Fruit fly (Drosophila melanogaster) whole organism, embryonic: ENCODE results near the gene CG14439.

Experiments used
- CG1024 ChIP-seq: fragments of 200-800 bp; sonication (Bioruptor generic); IDR thresholded peaks from 2 replicates; pipeline ENCODE4 v1.3.6; 2022; ENCODE audit warnings: missing biosample characterization, missing genetic modification characterization
- CG10431 ChIP-seq: fragments of 200-800 bp; sonication (Bioruptor generic); optimal IDR thresholded peaks from 3 replicates; lab custom pipeline; 2018; ENCODE audit warnings: missing biosample characterization, mild to moderate bottlenecking, missing genetic modification characterization
- CG11247 ChIP-seq: fragments of 200-800 bp; sonication (Bioruptor generic); IDR thresholded peaks from 2 replicates; pipeline ENCODE4 v1.3.6; 2022; ENCODE audit warnings: missing biosample characterization, missing genetic modification characterization
- CG12155 ChIP-seq: fragments of 200-800 bp; sonication (Bioruptor generic); optimal IDR thresholded peaks from 3 replicates; lab custom pipeline; 2016; ENCODE audit warnings: missing biosample characterization, missing genetic modification characterization
- CG12942 ChIP-seq: fragments of 200-800 bp; sonication (Bioruptor generic); optimal IDR thresholded peaks from 3 replicates; lab custom pipeline; 2016; ENCODE audit warnings: missing biosample characterization, missing genetic modification characterization
- CG13296 ChIP-seq: fragments of 200-800 bp; sonication (Bioruptor generic); optimal IDR thresholded peaks from 3 replicates; lab custom pipeline; 2018; ENCODE audit warnings: missing biosample characterization, mild to moderate bottlenecking, missing genetic modification characterization
- CG13424 ChIP-seq: fragments of 200-800 bp; sonication (Bioruptor generic); optimal IDR thresholded peaks from 2 replicates; lab custom pipeline; 2019; ENCODE audit warnings: missing biosample characterization, mild to moderate bottlenecking, missing genetic modification characterization, moderate library complexity
- CG15269 ChIP-seq: fragments of 200-800 bp; sonication (Bioruptor generic); optimal IDR thresholded peaks from 2 replicates; lab custom pipeline; 2018; ENCODE audit warnings: missing biosample characterization, mild to moderate bottlenecking, missing genetic modification characterization, moderate library complexity
- CG1529 ChIP-seq: fragments of 200-800 bp; sonication (Bioruptor generic); optimal IDR thresholded peaks from 3 replicates; lab custom pipeline; 2018; ENCODE audit warnings: missing biosample characterization, missing genetic modification characterization
- CG17829 ChIP-seq: fragments of 200-800 bp; optimal IDR thresholded peaks from 2 replicates; lab custom pipeline; 2019; ENCODE audit warnings: missing biosample characterization, mild to moderate bottlenecking, missing genetic modification characterization, moderate library complexity
- CG17912 ChIP-seq: fragments of 200-800 bp; sonication (Bioruptor generic); optimal IDR thresholded peaks from 2 replicates; lab custom pipeline; 2018; ENCODE audit warnings: missing biosample characterization, mild to moderate bottlenecking, missing genetic modification characterization
- CG18619 ChIP-seq: fragments of 200-800 bp; sonication (Bioruptor generic); optimal IDR thresholded peaks from 3 replicates; lab custom pipeline; 2017; ENCODE audit warnings: missing biosample characterization, mild to moderate bottlenecking, missing genetic modification characterization
- CG2889 ChIP-seq: fragments of 200-800 bp; sonication (Bioruptor generic); IDR thresholded peaks from 3 replicates; pipeline ENCODE4 v1.3.6; 2022; ENCODE audit warnings: missing biosample characterization, missing genetic modification characterization
- CG30020 ChIP-seq: fragments of 200-800 bp; optimal IDR thresholded peaks from 2 replicates; lab custom pipeline; 2019; ENCODE audit warnings: missing biosample characterization, mild to moderate bottlenecking, missing genetic modification characterization, moderate library complexity
- CG31388 ChIP-seq: fragments of 200-800 bp; sonication (Bioruptor generic); optimal IDR thresholded peaks from 2 replicates; lab custom pipeline; 2016; ENCODE audit warnings: missing biosample characterization, missing genetic modification characterization
- CG5245 ChIP-seq: fragments of 200-800 bp; sonication (Bioruptor generic); optimal IDR thresholded peaks from 3 replicates; lab custom pipeline; 2016; ENCODE audit warnings: missing biosample characterization, missing genetic modification characterization
- CG6175 ChIP-seq: fragments of 200-800 bp; sonication (Bioruptor generic); IDR thresholded peaks from 3 replicates; pipeline ENCODE4 v1.3.6; 2022; ENCODE audit warnings: missing biosample characterization, missing genetic modification characterization
- CG6683 ChIP-seq: fragments of 200-800 bp; sonication (Bioruptor generic); optimal IDR thresholded peaks from 2 replicates; lab custom pipeline; 2017; ENCODE audit warnings: missing biosample characterization, mild to moderate bottlenecking, missing genetic modification characterization, missing genetic modification reagents
- CG6765 ChIP-seq: fragments of 200-800 bp; sonication (Bioruptor generic); optimal IDR thresholded peaks from 3 replicates; lab custom pipeline; 2017; ENCODE audit warnings: missing biosample characterization, mild to moderate bottlenecking, missing genetic modification characterization
- CG8765 ChIP-seq: fragments of 200-800 bp; sonication (Bioruptor generic); IDR thresholded peaks from 2 replicates; pipeline ENCODE4 v1.3.6; 2022; ENCODE audit warnings: missing biosample characterization, missing genetic modification characterization
- CkIIα-i1 ChIP-seq: fragments of 200-800 bp; sonication (Bioruptor generic); IDR thresholded peaks from 2 replicates; pipeline ENCODE4 v1.3.6; 2022; ENCODE audit warnings: missing biosample characterization, missing genetic modification characterization
- CoRest ChIP-seq: fragments of 200-800 bp; sonication (Bioruptor generic); optimal IDR thresholded peaks from 3 replicates; lab custom pipeline; 2018; ENCODE audit warnings: missing biosample characterization, mild to moderate bottlenecking, missing genetic modification characterization, moderate library complexity
- CrebB ChIP-seq: fragments of 200-800 bp; sonication (Bioruptor generic); optimal IDR thresholded peaks from 3 replicates; lab custom pipeline; 2018; ENCODE audit warnings: missing biosample characterization, mild to moderate bottlenecking, missing genetic modification characterization
- Dp ChIP-seq: fragments of 200-800 bp; sonication (Bioruptor generic); optimal IDR thresholded peaks from 2 replicates; lab custom pipeline; 2018; ENCODE audit warnings: missing biosample characterization, mild to moderate bottlenecking, missing genetic modification characterization, moderate library complexity
- E2f2 ChIP-seq: fragments of 200-800 bp; sonication (Bioruptor generic); IDR thresholded peaks from 2 replicates; pipeline ENCODE4 v1.3.6; 2022; ENCODE audit warnings: missing biosample characterization, missing genetic modification characterization
- Ets97D ChIP-seq: fragments of 200-800 bp; sonication (Bioruptor generic); optimal IDR thresholded peaks from 3 replicates; lab custom pipeline; 2016; ENCODE audit warnings: missing biosample characterization, missing genetic modification characterization
- HLH4C ChIP-seq: fragments of 200-800 bp; sonication (Bioruptor generic); IDR thresholded peaks from 3 replicates; pipeline ENCODE4 v1.3.6; 2022; ENCODE audit warnings: missing biosample characterization, missing genetic modification characterization; ENCODE audit not compliant: partially characterized antibody
- Hmx ChIP-seq: fragments of 200-800 bp; sonication (Bioruptor generic); optimal IDR thresholded peaks from 2 replicates; lab custom pipeline; 2016; ENCODE audit warnings: missing biosample characterization, missing genetic modification characterization
- Lim3 ChIP-seq: fragments of 200-800 bp; sonication (Bioruptor generic); IDR thresholded peaks from 2 replicates; pipeline ENCODE4 v1.3.6; 2022; ENCODE audit warnings: missing biosample characterization, missing genetic modification characterization
- Lpt ChIP-seq: fragments of >200 bp; optimal IDR thresholded peaks from 2 replicates; lab custom pipeline; 2018; ENCODE audit warnings: missing biosample characterization, missing genetic modification characterization
- MTF-1 ChIP-seq: fragments of 200-800 bp; sonication (Bioruptor generic); optimal IDR thresholded peaks from 2 replicates; lab custom pipeline; 2018; ENCODE audit warnings: missing biosample characterization, mild to moderate bottlenecking, missing genetic modification characterization, borderline replicate concordance
- Myb ChIP-seq: fragments of 200-800 bp; sonication (Bioruptor generic); optimal IDR thresholded peaks from 2 replicates; lab custom pipeline; 2016; ENCODE audit warnings: missing biosample characterization, missing genetic modification characterization
- Neu2 ChIP-seq: fragments of 200-800 bp; sonication (Bioruptor generic); optimal IDR thresholded peaks from 3 replicates; lab custom pipeline; 2016; ENCODE audit warnings: missing biosample characterization, missing genetic modification characterization, borderline replicate concordance
- Optix ChIP-seq: fragments of 200-800 bp; sonication (Bioruptor generic); IDR thresholded peaks from 3 replicates; pipeline ENCODE4 v1.3.6; 2022; ENCODE audit warnings: missing biosample characterization, missing genetic modification characterization
- Pdp1 ChIP-seq, 2 experiments: fragments of 200-800 bp; sonication (Bioruptor generic); optimal IDR thresholded peaks; 3 replicates each; lab custom pipeline; 2016; ENCODE audit warnings: missing biosample characterization in 2 of 2, missing genetic modification characterization in 2 of 2, mild to moderate bottlenecking in 1 of 2, moderate library complexity in 1 of 2
- Sox102F ChIP-seq: fragments of 200-800 bp; sonication (Bioruptor generic); optimal IDR thresholded peaks from 2 replicates; lab custom pipeline; 2018; ENCODE audit warnings: missing biosample characterization, mild to moderate bottlenecking, missing genetic modification characterization, moderate library complexity
- Spps ChIP-seq: fragments of 200-800 bp; sonication (Bioruptor generic); optimal IDR thresholded peaks from 2 replicates; lab custom pipeline; 2018; ENCODE audit warnings: missing biosample characterization, mild to moderate bottlenecking, missing genetic modification characterization
- YL-1 ChIP-seq: fragments of 200-800 bp; sonication (Bioruptor generic); optimal IDR thresholded peaks from 3 replicates; lab custom pipeline; 2017; ENCODE audit warnings: missing biosample characterization, mild to moderate bottlenecking, missing genetic modification characterization
- bigmax ChIP-seq: fragments of 200-800 bp; sonication (Bioruptor generic); optimal IDR thresholded peaks from 2 replicates; lab custom pipeline; 2018; ENCODE audit warnings: missing biosample characterization, mild to moderate bottlenecking, missing genetic modification characterization
- br ChIP-seq: fragments of >200 bp; optimal IDR thresholded peaks from 2 replicates; lab custom pipeline; 2017
- disco-r ChIP-seq: fragments of 200-800 bp; sonication (Bioruptor generic); optimal IDR thresholded peaks from 2 replicates; lab custom pipeline; 2016; ENCODE audit warnings: missing biosample characterization, missing genetic modification characterization
- fu2 ChIP-seq: fragments of 200-800 bp; sonication (Bioruptor generic); optimal IDR thresholded peaks from 2 replicates; lab custom pipeline; 2016; ENCODE audit warnings: missing biosample characterization, missing genetic modification characterization
- lola ChIP-seq, 3 experiments: fragments of >200 bp in 2 of 3; fragments of 200-800 bp in 1 of 3; sonication (Bioruptor generic) in 1 of 3; optimal IDR thresholded peaks; 2 replicates each; lab custom pipeline; 2017 to 2019; ENCODE audit warnings: missing biosample characterization in 3 of 3, missing genetic modification characterization in 3 of 3, mild to moderate bottlenecking in 1 of 3, moderate library complexity in 1 of 3
- lov ChIP-seq, 2 experiments: fragments of 200-800 bp in 1 of 2; fragments of >200 bp in 1 of 2; sonication (Bioruptor generic) in 1 of 2; IDR thresholded peaks in 1 of 2; optimal IDR thresholded peaks in 1 of 2; 2 replicates in 1 of 2; 3 replicates in 1 of 2; pipeline versions ENCODE4 v1.3.6 to Lab custom; 2017 to 2022; ENCODE audit warnings: missing biosample characterization in 1 of 2, missing genetic modification characterization in 1 of 2
- mld ChIP-seq: fragments of 200-800 bp; sonication (Bioruptor generic); IDR thresholded peaks from 3 replicates; pipeline ENCODE4 v1.3.6; 2022; ENCODE audit warnings: missing biosample characterization, missing genetic modification characterization; ENCODE audit not compliant: partially characterized antibody
- nmo ChIP-seq: fragments of 200-800 bp; sonication (Bioruptor generic); optimal IDR thresholded peaks from 2 replicates; lab custom pipeline; 2018; ENCODE audit warnings: missing biosample characterization, mild to moderate bottlenecking, missing genetic modification characterization, moderate library complexity
- pnt ChIP-seq: fragments of 200-800 bp; sonication (Bioruptor generic); optimal IDR thresholded peaks from 3 replicates; lab custom pipeline; 2016; ENCODE audit warnings: missing biosample characterization, missing genetic modification characterization
- salm ChIP-seq: fragments of 200-800 bp; sonication (Bioruptor generic); optimal IDR thresholded peaks from 2 replicates; lab custom pipeline; 2018; ENCODE audit warnings: missing biosample characterization, mild to moderate bottlenecking, missing genetic modification characterization
- scrt ChIP-seq: fragments of 200-800 bp; sonication (Bioruptor generic); optimal IDR thresholded peaks from 2 replicates; lab custom pipeline; 2018; ENCODE audit warnings: missing biosample characterization, mild to moderate bottlenecking, missing genetic modification characterization, moderate library complexity
- trh ChIP-seq: fragments of 200-800 bp; sonication (Bioruptor generic); optimal IDR thresholded peaks from 2 replicates; lab custom pipeline; 2016; ENCODE audit warnings: missing biosample characterization, missing genetic modification characterization

The CG14439 gene

dm6 chrX:6800726-6801296, 53.5 kb downstream of the CG14439 start (continued):
- TF ChIP-seq CG6683 (peak; percentile 24), Sox102F (GFP tag; lab: Kevin White, UChicago) (peak; percentile 51), mld (GFP tag; lab: Robert Waterston, UW) (no peak), CG11247 (GFP tag; lab: Robert Waterston, UW) (no peak), fu2 (GFP tag; lab: Kevin White, UChicago) (no peak), CG31388 (no peak), scrt (GFP tag; lab: Kevin White, UChicago) (peak; percentile 40), Pdp1 (GFP tag; optimal IDR thresholded peaks at IDR 0.05; lab: Kevin White, UChicago) (peak in 1 of 2 experiments; percentile 8), CG8765 (GFP tag; lab: Robert Waterston, UW) (no peak), disco-r (no peak), MTF-1 (GFP tag; lab: Kevin White, UChicago) (no peak), Ets97D (GFP tag; lab: Kevin White, UChicago) (no peak), CrebB (tag; lab: Kevin White, UChicago) (no peak), CG6175 (0 out of 3 replicates have a peak, but pooled peaks have one; percentile 17), lola (GFP tag; optimal IDR thresholded peaks at IDR 0.05; lab: Kevin White, UChicago) (peak in 1 of 3 experiments; percentile 11), bigmax (GFP tag; lab: Kevin White, UChicago) (no peak), trh (GFP tag; lab: Kevin White, UChicago) (no peak), nmo (GFP tag; lab: Kevin White, UChicago) (peak; percentile 24), CG18619 (GFP tag; lab: Kevin White, UChicago) (peak; percentile 46), Hmx (GFP tag; lab: Kevin White, UChicago) (no peak), Dp (GFP tag; lab: Kevin White, UChicago) (no peak), CG12942 (GFP tag; lab: Kevin White, UChicago) (no peak), CG17912 (GFP tag; lab: Kevin White, UChicago) (no peak), br (lab: Kevin White, UChicago) (no peak), CG17829 (tag; lab: Kevin White, UChicago) (no peak), CG13424 (tag; lab: Kevin White, UChicago) (peak; percentile 37), CG1529 (no peak), Myb (GFP tag; lab: Kevin White, UChicago) (no peak), Optix (GFP tag; lab: Robert Waterston, UW) (0 out of 3 replicates have a peak, but pooled peaks have one; percentile 25), CG6765 (GFP tag; lab: Kevin White, UChicago) (no peak), CG30020 (tag; lab: Kevin White, UChicago) (no peak), Spps (tag; lab: Kevin White, UChicago) (no peak), Neu2 (no peak), CG15269 (tag; lab: Kevin White, UChicago) (peak; percentile 25), salm (no peak), E2f2 (GFP tag; lab: Robert Waterston, UW) (no peak), YL-1 (GFP tag; lab: Kevin White, UChicago) (no peak), CoRest (tag; lab: Kevin White, UChicago) (peak; percentile 18), lov (optimal IDR thresholded peaks at IDR 0.05; lab: Kevin White, UChicago) (no peak), lov (GFP tag; IDR thresholded peaks at IDR 0.05; lab: Robert Waterston, UW) (no peak), Lim3 (no peak), CG5245 (GFP tag; lab: Kevin White, UChicago) (no peak), CG13296 (GFP tag; lab: Kevin White, UChicago) (peak; percentile 21), CG1024 (no peak), pnt (GFP tag; lab: Kevin White, UChicago) (no peak), CG2889 (GFP tag; lab: Robert Waterston, UW) (no peak), Lpt (GFP tag; lab: Kevin White, UChicago) (no peak), HLH4C (GFP tag; lab: Robert Waterston, UW) (no peak), CkIIα-i1 (no peak), CG10431 (no peak), CG12155 (GFP tag; lab: Kevin White, UChicago) (peak; percentile 61)
